Worm (Caenorhabditis elegans) whole organism, late embryonic: ENCODE data around the gene T25B6.4.

ENCODE experiments used
- K02D7.2 ChIP-seq: sonication (generic microtip); optimal IDR thresholded peaks from 2 replicates; lab custom pipeline; 2017; ENCODE audit warnings: mild to moderate bottlenecking, missing genetic modification characterization, missing compliant biosample characterization
- Y22D7AL.16 ChIP-seq: sonication (generic microtip); optimal IDR thresholded peaks from 2 replicates; lab custom pipeline; 2016; ENCODE audit warnings: missing genetic modification characterization, missing compliant biosample characterization
- ceh-19 ChIP-seq: fragments of 200-800 bp; sonication (Bioruptor generic); optimal IDR thresholded peaks from 2 replicates; lab custom pipeline; 2018; ENCODE audit warnings: mild to moderate bottlenecking, missing genetic modification characterization, missing compliant biosample characterization
- ceh-2 ChIP-seq: sonication (generic microtip); optimal IDR thresholded peaks from 2 replicates; lab custom pipeline; 2016; ENCODE audit warnings: missing genotype, missing genetic modification characterization, missing compliant biosample characterization
- ceh-22 ChIP-seq: sonication (generic microtip); optimal IDR thresholded peaks from 2 replicates; lab custom pipeline; 2017; ENCODE audit warnings: missing biosample characterization, missing genetic modification characterization
- ceh-24 ChIP-seq: sonication (generic microtip); optimal IDR thresholded peaks from 2 replicates; lab custom pipeline; 2016; ENCODE audit warnings: mild to moderate bottlenecking, missing genetic modification characterization, missing compliant biosample characterization
- ceh-34 ChIP-seq: sonication (generic microtip); optimal IDR thresholded peaks from 2 replicates; lab custom pipeline; 2016; ENCODE audit warnings: mild to moderate bottlenecking, missing genetic modification characterization, missing compliant biosample characterization
- ceh-45 ChIP-seq: fragments of 200-800 bp; sonication (Bioruptor generic); IDR thresholded peaks from 2 replicates; pipeline ENCODE4 v1.3.6; 2022; ENCODE audit warnings: missing genetic modification reagents, missing genetic modification characterization, missing compliant biosample characterization
- ceh-48 ChIP-seq: sonication (generic microtip); optimal IDR thresholded peaks from 2 replicates; lab custom pipeline; 2016; ENCODE audit warnings: missing genetic modification characterization, inconsistent platforms, missing compliant biosample characterization
- ceh-6 ChIP-seq: fragments of 200-800 bp; sonication (Bioruptor generic); optimal IDR thresholded peaks from 2 replicates; lab custom pipeline; 2018; ENCODE audit warnings: mild to moderate bottlenecking, missing genetic modification characterization, missing compliant biosample characterization
- ceh-9 ChIP-seq: sonication (generic microtip); optimal IDR thresholded peaks from 2 replicates; lab custom pipeline; 2016; ENCODE audit warnings: mild to moderate bottlenecking, missing genetic modification characterization, inconsistent platforms, missing compliant biosample characterization
- che-1 ChIP-seq: sonication (generic microtip); optimal IDR thresholded peaks from 2 replicates; lab custom pipeline; 2016; ENCODE audit warnings: mild to moderate bottlenecking, missing genetic modification characterization, missing compliant biosample characterization
- elt-2 ChIP-seq: sonication (generic microtip); optimal IDR thresholded peaks from 2 replicates; lab custom pipeline; 2016; ENCODE audit warnings: missing genetic modification reagents, missing genetic modification characterization, missing compliant biosample characterization
- fax-1 ChIP-seq: sonication (generic microtip); optimal IDR thresholded peaks from 2 replicates; lab custom pipeline; 2016; ENCODE audit warnings: missing genotype, missing genetic modification characterization, missing compliant biosample characterization
- fkh-6 ChIP-seq: sonication (generic microtip); optimal IDR thresholded peaks from 2 replicates; lab custom pipeline; 2016; ENCODE audit warnings: missing genetic modification characterization, missing compliant biosample characterization
- gmeb-2 ChIP-seq: sonication (generic microtip); optimal IDR thresholded peaks from 2 replicates; lab custom pipeline; 2016; ENCODE audit warnings: missing genetic modification characterization, inconsistent platforms, missing compliant biosample characterization
- hlh-15 ChIP-seq: sonication (generic microtip); optimal IDR thresholded peaks from 2 replicates; lab custom pipeline; 2016; ENCODE audit warnings: missing genetic modification characterization, missing compliant biosample characterization
- hlh-6 ChIP-seq: sonication (generic microtip); optimal IDR thresholded peaks from 2 replicates; lab custom pipeline; 2016; ENCODE audit warnings: missing genotype, missing genetic modification characterization, missing compliant biosample characterization
- madf-2 ChIP-seq: sonication (generic microtip); optimal IDR thresholded peaks from 2 replicates; lab custom pipeline; 2017; ENCODE audit warnings: missing genetic modification characterization, missing compliant biosample characterization
- mec-3 ChIP-seq: sonication (generic microtip); optimal IDR thresholded peaks from 2 replicates; lab custom pipeline; 2016; ENCODE audit warnings: borderline replicate concordance, missing genetic modification characterization, missing compliant biosample characterization
- nfya-1 ChIP-seq: sonication (generic microtip); optimal IDR thresholded peaks from 2 replicates; lab custom pipeline; 2017; ENCODE audit warnings: missing genetic modification characterization, mild to moderate bottlenecking, missing compliant biosample characterization, antibody characterized with exemption, moderate library complexity
- nhr-11 ChIP-seq: fragments of 150-350 bp; optimal IDR thresholded peaks from 2 replicates; lab custom pipeline; 2014; ENCODE audit warnings: missing biosample characterization, missing genetic modification characterization
- npax-4 ChIP-seq: sonication (generic microtip); optimal IDR thresholded peaks from 2 replicates; lab custom pipeline; 2016; ENCODE audit warnings: missing genetic modification characterization, missing compliant biosample characterization
- pag-3 ChIP-seq: sonication (generic microtip); optimal IDR thresholded peaks from 2 replicates; lab custom pipeline; 2016; ENCODE audit warnings: missing compliant biosample characterization, missing genetic modification characterization, borderline replicate concordance
- pha-2 ChIP-seq: sonication (generic microtip); optimal IDR thresholded peaks from 2 replicates; lab custom pipeline; 2017; ENCODE audit warnings: mild to moderate bottlenecking, missing genetic modification characterization, missing compliant biosample characterization
- pqm-1 ChIP-seq: sonication (generic microtip); optimal IDR thresholded peaks from 2 replicates; lab custom pipeline; 2016; ENCODE audit warnings: missing genetic modification characterization, missing compliant biosample characterization
- rnt-1 ChIP-seq: sonication (generic microtip); optimal IDR thresholded peaks from 2 replicates; lab custom pipeline; 2016; ENCODE audit warnings: missing genetic modification characterization, missing compliant biosample characterization
- sox-4 ChIP-seq: sonication (generic microtip); optimal IDR thresholded peaks from 2 replicates; lab custom pipeline; 2017; ENCODE audit warnings: mild to moderate bottlenecking, missing genetic modification characterization, inconsistent platforms, missing compliant biosample characterization
- syd-9 ChIP-seq: sonication (generic microtip); optimal IDR thresholded peaks from 2 replicates; lab custom pipeline; 2016; ENCODE audit warnings: mild to moderate bottlenecking, missing genetic modification characterization, moderate library complexity, missing compliant biosample characterization
- tbx-2 ChIP-seq: sonication (generic microtip); optimal IDR thresholded peaks from 2 replicates; lab custom pipeline; 2016; ENCODE audit warnings: missing genetic modification characterization, missing compliant biosample characterization
- tbx-7 ChIP-seq: sonication (generic microtip); optimal IDR thresholded peaks from 2 replicates; lab custom pipeline; 2016; ENCODE audit warnings: missing genotype, missing genetic modification characterization, missing compliant biosample characterization
- unc-3 ChIP-seq, 2 experiments: fragments of 200-800 bp in 1 of 2; sonication (Bioruptor generic) in 1 of 2; sonication (generic microtip) in 1 of 2; conservative IDR thresholded peaks in 1 of 2; optimal IDR thresholded peaks in 1 of 2; 2 replicates each; pipeline versions ENCODE4 v1.3.6 to Lab custom; 2016 to 2022; ENCODE audit warnings: missing compliant biosample characterization in 2 of 2, missing genetic modification characterization in 2 of 2, missing genetic modification reagents in 1 of 2
- unc-55 ChIP-seq: sonication (generic microtip); optimal IDR thresholded peaks from 2 replicates; lab custom pipeline; 2017; ENCODE audit warnings: missing biosample characterization, missing genetic modification reagents, missing genetic modification characterization

Gene T25B6.4

ce11 chrX:9025484-9025883 lies 10.0 kb downstream of the T25B6.4 start:
- TF ChIP-seq pha-2 (tag; lab: Kevin White, UChicago) (no peak), ceh-45 (GFP tag; lab: Robert Waterston, UW) (no peak), hlh-6 (tag; lab: Kevin White, UChicago) (no peak), sox-4 (tag; lab: Kevin White, UChicago) (no peak), syd-9 (no peak), elt-2 (tag; lab: Kevin White, UChicago) (no peak), ceh-24 (tag; lab: Kevin White, UChicago) (no peak), ceh-6 (GFP tag; lab: Kevin White, UChicago) (no peak), fkh-6 (no peak), che-1 (tag; lab: Kevin White, UChicago) (no peak), rnt-1 (no peak), unc-3 (GFP tag; conservative IDR thresholded peaks at IDR 0.05; lab: Robert Waterston, UW) (no peak), unc-3 (tag; optimal IDR thresholded peaks at IDR 0.05; lab: Kevin White, UChicago) (no peak), pag-3 (no peak), tbx-7 (tag; lab: Kevin White, UChicago) (no peak), fax-1 (tag; lab: Kevin White, UChicago) (no peak), madf-2 (no peak), pqm-1 (tag; lab: Kevin White, UChicago) (no peak), nfya-1 (no peak), nhr-11 (tag; lab: Kevin White, UChicago) (no peak)

- no peak for TF ChIP-seq ceh-34 (tag; lab: Kevin White, UChicago)
- TF ChIP-seq ceh-6 (GFP tag; lab: Kevin White, UChicago): no peak
- TF ChIP-seq sox-4 (tag; lab: Kevin White, UChicago): no peak
- no peak for TF ChIP-seq ceh-9 (tag; lab: Kevin White, UChicago)
- TF ChIP-seq tbx-2 (tag; lab: Kevin White, UChicago): no peak
- no peak for TF ChIP-seq pag-3
- TF ChIP-seq unc-3 (GFP tag; conservative IDR thresholded peaks at IDR 0.05; lab: Robert Waterston, UW): no peak
- no peak for TF ChIP-seq unc-3 (tag; optimal IDR thresholded peaks at IDR 0.05; lab: Kevin White, UChicago)
- no peak for TF ChIP-seq ceh-2 (tag; lab: Kevin White, UChicago)
- TF ChIP-seq npax-4 (tag; lab: Kevin White, UChicago): no peak
- no peak for TF ChIP-seq ceh-19 (GFP tag; lab: Kevin White, UChicago)
- TF ChIP-seq hlh-15 (tag; lab: Kevin White, UChicago): no peak
- no peak for TF ChIP-seq ceh-22 (tag; lab: Kevin White, UChicago)
- no peak for TF ChIP-seq K02D7.2 (tag; lab: Kevin White, UChicago)
- no peak for TF ChIP-seq madf-2
- no peak for TF ChIP-seq ceh-48
Measured at ce11 chrX:9027304-9027703, 11.8 kb downstream of the T25B6.4 start, which contains the start of gene T25B6.3. T25B6.3 (plus strand) TSS chrX:9027604.

DNA sequence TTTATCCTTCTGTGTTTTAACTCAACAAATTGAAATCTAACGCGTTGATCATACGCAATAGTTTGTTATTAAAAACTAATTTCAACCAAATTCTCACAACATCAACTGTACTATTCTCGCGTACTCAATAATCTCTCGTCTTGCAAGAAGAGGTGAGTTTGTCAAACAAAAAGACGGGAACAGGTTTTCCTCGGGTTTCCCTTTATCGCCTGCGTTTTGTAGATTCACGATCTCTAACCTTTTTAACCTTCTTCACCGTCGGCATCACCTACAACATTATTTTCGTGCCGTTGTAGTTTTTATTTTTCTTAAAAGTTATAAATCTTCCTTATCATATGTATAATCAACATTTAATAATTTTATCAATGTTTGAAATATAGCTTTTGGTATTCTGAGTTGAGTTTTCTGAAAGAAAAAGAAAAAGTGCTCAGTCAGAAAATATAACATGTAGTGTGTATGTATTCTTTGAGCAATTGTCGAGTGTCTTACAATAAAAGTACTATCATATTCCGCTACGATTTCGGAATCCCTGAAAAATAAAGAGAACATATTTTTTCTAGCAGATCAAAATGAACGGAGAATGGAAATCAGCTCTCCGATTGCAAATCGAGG lies 13.5 kb downstream of the T25B6.4 start, which contains the start of gene snf-12:
Gene snf-12, plus strand, starts transcription at position 562 of the 612 bp plus-strand sequence.
- TF ChIP-seq hlh-6 (tag; lab: Kevin White, UChicago): no peak

ce11 chrX:9034310-9034709 lies 18.8 kb downstream of the T25B6.4 start, which contains the start of gene nep-22:
nep-22 (plus strand) TSS chrX:9034554.
- TF ChIP-seq ceh-19 (GFP tag; lab: Kevin White, UChicago) (no peak), gmeb-2 (tag; lab: Kevin White, UChicago) (no peak), tbx-2 (tag; lab: Kevin White, UChicago) (no peak), elt-2 (tag; lab: Kevin White, UChicago) (peak; percentile 18), Y22D7AL.16 (tag; lab: Kevin White, UChicago) (no peak), unc-55 (GFP tag; lab: Kevin White, UChicago) (no peak), mec-3 (tag; lab: Kevin White, UChicago) (no peak)
